Worm (Caenorhabditis elegans) whole organism, midembryonic: Measurements from ENCODE around the gene dlc-2.

Source experiments
- cog-1 ChIP-seq: sonication (generic microtip); optimal IDR thresholded peaks from 2 replicates; lab custom pipeline; 2016; ENCODE audit warnings: missing genetic modification characterization, missing compliant biosample characterization
- flt-1 ChIP-seq: fragments of 200-800 bp; sonication (Bioruptor generic); IDR thresholded peaks from 2 replicates; pipeline ENCODE4 v1.3.6; 2022; ENCODE audit warnings: missing genetic modification characterization, missing compliant biosample characterization
- med-1 ChIP-seq: sonication (generic microtip); optimal IDR thresholded peaks from 2 replicates; lab custom pipeline; 2017; ENCODE audit warnings: missing genetic modification characterization, mild to moderate bottlenecking, missing compliant biosample characterization, antibody characterized with exemption, missing genetic modification reagents; ENCODE audit not compliant: insufficient read depth
- ztf-23 ChIP-seq: fragments of 200-800 bp; sonication (Bioruptor generic); IDR thresholded peaks from 2 replicates; pipeline ENCODE4 v1.3.6; 2022; ENCODE audit warnings: missing genetic modification reagents, missing genetic modification characterization, missing compliant biosample characterization

DNA sequence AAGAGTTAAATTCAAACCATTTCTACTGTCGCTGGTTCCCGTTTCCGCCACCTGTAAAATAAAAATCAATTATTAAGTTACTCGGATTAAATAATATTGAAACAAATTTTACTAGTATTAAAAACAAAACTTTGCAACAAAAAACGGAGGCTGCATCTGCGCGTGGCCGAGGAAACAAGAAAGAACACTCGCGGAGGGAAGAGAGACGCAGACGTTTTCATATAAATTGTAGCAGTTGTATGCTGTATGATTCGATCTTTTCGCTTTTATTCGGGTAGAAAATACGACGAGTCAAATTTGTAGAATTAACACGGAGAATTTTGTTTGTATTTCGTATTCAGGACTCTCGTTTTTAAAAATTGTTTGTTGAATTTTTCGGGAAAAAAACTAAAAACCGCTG is 34.3 kb upstream of the dlc-2 start, which contains the start of gene B0001.3:
- TF ChIP-seq med-1 (GFP tag; lab: Kevin White, UChicago), result no peak
- TF ChIP-seq flt-1, result no peak
- TF ChIP-seq ztf-23, result no peak
- TF ChIP-seq cog-1 (tag; lab: Kevin White, UChicago), result no peak
